Worm (Caenorhabditis elegans): Measurements from ENCODE around the gene F58B4.6.

Gene F58B4.6

ce11 chrV:10967594-10968273 lies 42.9 kb downstream of the F58B4.6 start (continued):
- TF ChIP-seq athp-1 (tag; optimal IDR thresholded peaks at IDR 0.05) (peak; percentile 24), nhr-120 (GFP tag; IDR thresholded peaks at IDR 0.05) (0 out of 2 replicates have a peak, but pooled peaks have one; percentile 10), B0336.3 (GFP tag; IDR thresholded peaks at IDR 0.05) (no peak; the same call in 1 of the 2 replicates), die-1 (tag; optimal IDR thresholded peaks at IDR 0.05) (no peak), unc-130 (GFP tag; optimal IDR thresholded peaks at IDR 0.05) (peak; percentile 51), egl-18 (GFP tag; IDR thresholded peaks at IDR 0.05) (no peak), him-1 (tag; optimal IDR thresholded peaks at IDR 0.05) (peak; percentile 76), madf-8 (GFP tag; conservative IDR thresholded peaks at IDR 0.05) (no peak), lin-26 (GFP tag; IDR thresholded peaks at IDR 0.05) (peak; percentile 17; the same call in 1 of the 2 replicates), Y56A3A.18 (GFP tag; IDR thresholded peaks at IDR 0.05) (peak; percentile 39; the same call in 1 of the 2 replicates), F39B2.1 (GFP tag; IDR thresholded peaks at IDR 0.05) (peak; percentile 56; the same call in 1 of the 2 replicates), nfya-2 (GFP tag; IDR thresholded peaks at IDR 0.05) (no peak), dox-1 (GFP tag; IDR thresholded peaks at IDR 0.05) (no peak), lin-40 (tag; optimal IDR thresholded peaks at IDR 0.05) (no peak), hrde-1 (tag; optimal IDR thresholded peaks at IDR 0.05; ENCODE audit: borderline replicate concordance) (peak; percentile 43), ceh-79 (tag; optimal IDR thresholded peaks at IDR 0.05) (no peak), mcd-1 (GFP tag; IDR thresholded peaks at IDR 0.05) (peak; percentile 22; the same call in 1 of the 2 replicates), C06A6.2 (GFP tag; conservative IDR thresholded peaks at IDR 0.05) (no peak), fkh-3 (tag; optimal IDR thresholded peaks at IDR 0.05) (no peak), attf-6 (GFP tag; IDR thresholded peaks at IDR 0.05) (0 out of 2 replicates have a peak, but pooled peaks have one; percentile 13), lin-54 (GFP tag; optimal IDR thresholded peaks at IDR 0.05) (peak; percentile 47), atf-7 (tag; optimal IDR thresholded peaks at IDR 0.05) (peak; percentile 78), lir-1 (GFP tag; conservative IDR thresholded peaks at IDR 0.05) (no peak), madf-6 (GFP tag; IDR thresholded peaks at IDR 0.05) (peak; percentile 69), madf-3 (GFP tag; IDR thresholded peaks at IDR 0.05) (0 out of 2 replicates have a peak, but pooled peaks have one; percentile 15), ceh-58 (GFP tag; IDR thresholded peaks at IDR 0.05) (no peak), egl-44 (GFP tag; IDR thresholded peaks at IDR 0.05) (no peak), sea-2 (GFP tag; IDR thresholded peaks at IDR 0.05) (no peak), rcor-1 (GFP tag; IDR thresholded peaks at IDR 0.05) (no peak), F57A8.1 (GFP tag; optimal IDR thresholded peaks at IDR 0.05) (no peak), ccch-3 (GFP tag; optimal IDR thresholded peaks at IDR 0.05) (no peak), mes-4 (tag; optimal IDR thresholded peaks at IDR 0.05) (no peak), B0035.1 (tag; optimal IDR thresholded peaks at IDR 0.05) (no peak), hmg-20 (GFP tag; IDR thresholded peaks at IDR 0.05) (no peak), ztf-22 (GFP tag; optimal IDR thresholded peaks at IDR 0.05) (peak; percentile 41), let-607 (tag; optimal IDR thresholded peaks at IDR 0.05) (peak; percentile 98 to 99), lag-1 (GFP tag; IDR thresholded peaks at IDR 0.05) (no peak), Y53F4B.3 (GFP tag; IDR thresholded peaks at IDR 0.05) (no peak), chd-7 (tag; optimal IDR thresholded peaks at IDR 0.05) (peak; percentile 57), ceh-100 (GFP tag; IDR thresholded peaks at IDR 0.05) (0 out of 2 replicates have a peak, but pooled peaks have one; percentile 18), tbx-9 (tag; optimal IDR thresholded peaks at IDR 0.05; ENCODE audit: borderline replicate concordance) (no peak), K11D2.4 (GFP tag; IDR thresholded peaks at IDR 0.05) (no peak), snpc-1.1 (tag; optimal IDR thresholded peaks at IDR 0.05; ENCODE audit: insufficient read depth) (no peak), ceh-27 (GFP tag; optimal IDR thresholded peaks at IDR 0.05) (no peak), gei-17 (GFP tag; optimal IDR thresholded peaks at IDR 0.05) (no peak), somi-1 (GFP tag; optimal IDR thresholded peaks at IDR 0.05) (no peak), F57C9.4 (tag; optimal IDR thresholded peaks at IDR 0.05) (no peak)

Data from whole organism, young adult.